Worm (Caenorhabditis elegans): Measurements from ENCODE around the gene glb-9.

DNA sequence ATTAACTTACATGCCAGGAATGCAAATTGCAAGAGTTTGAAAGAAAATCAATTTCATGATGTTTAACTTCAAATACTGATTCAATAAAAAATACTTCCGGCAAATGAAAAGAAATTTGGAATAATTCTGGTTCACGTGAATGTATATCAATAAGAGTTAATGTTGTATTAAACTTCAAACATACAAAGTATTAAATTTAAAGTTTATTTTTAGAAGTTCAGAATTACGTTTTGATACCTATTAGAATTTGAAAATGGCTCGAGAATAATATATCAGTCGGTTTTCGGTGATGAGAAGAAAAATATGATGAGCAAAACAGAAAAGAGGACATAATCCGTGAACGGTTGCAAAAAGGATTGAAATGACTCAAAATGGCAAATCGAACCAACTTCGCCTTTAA lies 29.5 kb downstream of the glb-9 start, which contains the start of gene D1022.9:
- TF ChIP-seq snpc-4 (tag; optimal IDR thresholded peaks at IDR 0.05) (no peak), ztf-11 (tag; optimal IDR thresholded peaks at IDR 0.05) (no peak), egl-27 (tag; optimal IDR thresholded peaks at IDR 0.05) (no peak), nhr-25 (tag; optimal IDR thresholded peaks at IDR 0.05) (no peak), ztf-4 (tag; optimal IDR thresholded peaks at IDR 0.05) (no peak)
